Worm (Caenorhabditis elegans) whole organism, early embryonic: Measurements from ENCODE around the gene F43C11.4.

Experiments
- ama-1 ChIP-seq: fragments of 150-350 bp; optimal IDR thresholded peaks from 2 replicates; lab custom pipeline; 2014
- ceh-13 ChIP-seq: fragments of 200-800 bp; sonication (Bioruptor generic); optimal IDR thresholded peaks from 2 replicates; lab custom pipeline; 2018; ENCODE audit warnings: mild to moderate bottlenecking, missing genetic modification characterization, missing compliant biosample characterization
- ets-7 ChIP-seq: sonication (generic microtip); optimal IDR thresholded peaks from 2 replicates; lab custom pipeline; 2016; ENCODE audit warnings: missing genotype, missing genetic modification characterization, missing compliant biosample characterization
- flt-1 ChIP-seq: fragments of 200-800 bp; sonication (Bioruptor generic); IDR thresholded peaks from 2 replicates; pipeline ENCODE4 v1.3.6; 2022; ENCODE audit warnings: missing genetic modification characterization, missing compliant biosample characterization

ce11 chrII:2335572-2335971 is 11.2 kb upstream of the F43C11.4 start, which contains the start of gene F43C11.7:
- TF ChIP-seq ets-7 (tag; lab: Kevin White, UChicago) = no peak
- TF ChIP-seq flt-1 (GFP tag; lab: Robert Waterston, UW) = no peak
- no peak for TF ChIP-seq ceh-13 (GFP tag; lab: Kevin White, UChicago)
- no peak for TF ChIP-seq ama-1 (lab: Kevin White, UChicago)
